Fruit fly (Drosophila melanogaster): Measurements from ENCODE around the gene CG10588.

Gene CG10588

dm6 chr3L:20949371-20950135 lies 7.2 kb upstream of the CG10588 start, which contains the start of gene fng (continued):
- TF ChIP-seq ci (GFP tag; IDR thresholded peaks at IDR 0.05) (peak; percentile 56; the same call in 2 of the 3 replicates), crp (GFP tag; optimal IDR thresholded peaks at IDR 0.05) (no peak), CG9817 (tag; optimal IDR thresholded peaks at IDR 0.05) (no peak), CG11695 (GFP tag; IDR thresholded peaks at IDR 0.05) (peak; percentile 12; the same call in 1 of the 3 replicates), CG3163 (GFP tag; optimal IDR thresholded peaks at IDR 0.05) (peak; percentile 89), crc (GFP tag; optimal IDR thresholded peaks at IDR 0.05) (no peak), sc (optimal IDR thresholded peaks at IDR 0.05) (no peak), sc (GFP tag; optimal IDR thresholded peaks at IDR 0.05) (no peak), CG17829 (tag; optimal IDR thresholded peaks at IDR 0.05) (peak; percentile 11), sens (GFP tag) (peak; percentile 44), Trl (optimal IDR thresholded peaks at IDR 0.05) (peak; percentile 96 to 99), Trl (GFP tag; optimal IDR thresholded peaks at IDR 0.05) (peak; percentile 21), CG4328 (GFP tag; optimal IDR thresholded peaks at IDR 0.05) (no peak), CG6791 (GFP tag; IDR thresholded peaks at IDR 0.05; ENCODE audit: partially characterized antibody) (no peak), HLH54F (GFP tag; optimal IDR thresholded peaks at IDR 0.05) (no peak), gem (tag; optimal IDR thresholded peaks at IDR 0.05) (no peak), ara (GFP tag; IDR thresholded peaks at IDR 0.05) (no peak), Hr51 (GFP tag; optimal IDR thresholded peaks at IDR 0.05) (no peak), gsb-n (tag; optimal IDR thresholded peaks at IDR 0.05) (peak; percentile 22), al (GFP tag; IDR thresholded peaks at IDR 0.05) (0 out of 2 replicates have a peak, but pooled peaks have one; percentile 8), CG6854 (GFP tag; optimal IDR thresholded peaks at IDR 0.05) (no peak), ato (GFP tag; IDR thresholded peaks at IDR 0.05; ENCODE audit: partially characterized antibody) (no peak), vfl (GFP tag; optimal IDR thresholded peaks at IDR 0.05) (no peak), CG4854 (GFP tag; optimal IDR thresholded peaks at IDR 0.05) (no peak), row (GFP tag; IDR thresholded peaks at IDR 0.05) (no peak), CG7556 (GFP tag; optimal IDR thresholded peaks at IDR 0.05) (no peak), bbx (GFP tag; IDR thresholded peaks at IDR 0.05; ENCODE audit: partially characterized antibody) (peak; percentile 57), zf30C (GFP tag; optimal IDR thresholded peaks at IDR 0.05) (no peak), croc (GFP tag; conservative IDR thresholded peaks at IDR 0.05) (no peak), CG17385 (GFP tag; optimal IDR thresholded peaks at IDR 0.05) (peak; percentile 51), pum (GFP tag; optimal IDR thresholded peaks at IDR 0.05) (no peak), CTCF (GFP tag; optimal IDR thresholded peaks at IDR 0.05) (peak; percentile 10), dmrt99B (tag; optimal IDR thresholded peaks at IDR 0.05) (no peak), CG17612 (GFP tag; IDR thresholded peaks at IDR 0.05) (no peak), emc (GFP tag; optimal IDR thresholded peaks at IDR 0.05) (no peak), Nf-YC (tag; optimal IDR thresholded peaks at IDR 0.05) (peak; percentile 88), CG9215 (GFP tag; IDR thresholded peaks at IDR 0.05) (0 out of 2 replicates have a peak, but pooled peaks have one; percentile 31), YL-1 (GFP tag; optimal IDR thresholded peaks at IDR 0.05) (no peak), pfk (GFP tag; optimal IDR thresholded peaks at IDR 0.05) (no peak), CG2678 (tag; optimal IDR thresholded peaks at IDR 0.05) (no peak), ind (GFP tag; optimal IDR thresholded peaks at IDR 0.05) (no peak), Sox102F (GFP tag; optimal IDR thresholded peaks at IDR 0.05) (no peak), BtbVII (GFP tag; optimal IDR thresholded peaks at IDR 0.05) (no peak), dati (GFP tag; IDR thresholded peaks at IDR 0.05) (no peak), Elba2 (GFP tag; optimal IDR thresholded peaks at IDR 0.05) (peak; percentile 47), grau (tag; optimal IDR thresholded peaks at IDR 0.05) (peak; percentile 7), CG7372 (GFP tag; IDR thresholded peaks at IDR 0.05) (no peak; the same call in 1 of the 2 replicates), mam (GFP tag; optimal IDR thresholded peaks at IDR 0.05) (no peak), Atf6 (GFP tag; IDR thresholded peaks at IDR 0.05) (0 out of 2 replicates have a peak, but pooled peaks have one; percentile 18), MTF-1 (GFP tag; optimal IDR thresholded peaks at IDR 0.05; ENCODE audit: borderline replicate concordance) (no peak)

All from whole organism, embryonic.